Worm (Caenorhabditis elegans) whole organism, midembryonic: ENCODE data around the gene cld-1.

Source experiments
- T22C8.4 ChIP-seq: fragments of 200-800 bp; sonication (Bioruptor generic); IDR thresholded peaks from 2 replicates; pipeline ENCODE4 v1.3.6; 2022; ENCODE audit warnings: missing genetic modification characterization, missing compliant biosample characterization
- cog-1 ChIP-seq: sonication (generic microtip); optimal IDR thresholded peaks from 2 replicates; lab custom pipeline; 2016; ENCODE audit warnings: missing genetic modification characterization, missing compliant biosample characterization
- flt-1 ChIP-seq: fragments of 200-800 bp; sonication (Bioruptor generic); IDR thresholded peaks from 2 replicates; pipeline ENCODE4 v1.3.6; 2022; ENCODE audit warnings: missing genetic modification characterization, missing compliant biosample characterization
- klf-2 ChIP-seq: fragments of 200-800 bp; sonication (Bioruptor generic); conservative IDR thresholded peaks from 2 replicates; pipeline ENCODE4 v1.3.6; 2022; ENCODE audit warnings: missing genetic modification reagents, missing genetic modification characterization, missing compliant biosample characterization
- ref-1 ChIP-seq: fragments of 200-800 bp; sonication (Bioruptor generic); conservative IDR thresholded peaks from 2 replicates; pipeline ENCODE4 v1.3.6; 2022; ENCODE audit warnings: missing genetic modification reagents, missing genetic modification characterization, missing compliant biosample characterization
- tab-1 ChIP-seq: fragments of 200-800 bp; sonication (Bioruptor generic); IDR thresholded peaks from 2 replicates; pipeline ENCODE4 v1.3.6; 2022; ENCODE audit warnings: missing genetic modification characterization, missing compliant biosample characterization
- ztf-23 ChIP-seq: fragments of 200-800 bp; sonication (Bioruptor generic); IDR thresholded peaks from 2 replicates; pipeline ENCODE4 v1.3.6; 2022; ENCODE audit warnings: missing genetic modification reagents, missing genetic modification characterization, missing compliant biosample characterization
- ztf-29 ChIP-seq: fragments of 200-800 bp; sonication (Bioruptor generic); IDR thresholded peaks from 2 replicates; pipeline ENCODE4 v1.3.6; 2022; ENCODE audit warnings: missing genetic modification reagents, missing genetic modification characterization, missing compliant biosample characterization

DNA sequence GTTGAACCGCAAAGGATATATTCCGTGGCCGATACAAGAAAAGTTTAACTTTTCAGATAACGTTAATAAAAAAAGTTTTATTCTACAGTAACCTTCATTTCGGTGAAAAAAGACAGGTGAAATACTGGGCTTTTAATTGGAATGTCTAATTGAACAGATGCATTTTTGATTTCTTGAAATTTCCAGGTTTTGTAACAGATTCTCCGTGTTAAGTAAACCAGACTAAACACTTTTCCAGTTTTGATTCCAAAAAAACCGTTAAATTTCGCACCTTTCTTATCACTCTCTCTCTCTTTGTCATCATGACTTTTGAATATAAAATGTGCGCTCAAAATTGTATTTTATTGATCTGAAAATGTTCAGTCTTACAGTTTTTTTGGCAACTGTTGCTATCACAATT lies 17.8 kb downstream of the cld-1 start, which contains the start of gene C32H11.3:
- no peak for TF ChIP-seq ztf-29
- no peak for TF ChIP-seq ztf-23 (GFP tag; lab: Robert Waterston, UW)
- no peak for TF ChIP-seq cog-1 (tag; lab: Kevin White, UChicago)
- no peak for TF ChIP-seq tab-1 (GFP tag; lab: Robert Waterston, UW)
- no peak for TF ChIP-seq T22C8.4 (GFP tag; lab: Robert Waterston, UW)
- TF ChIP-seq klf-2 (GFP tag; lab: Robert Waterston, UW): no peak
- TF ChIP-seq flt-1 (GFP tag; lab: Robert Waterston, UW): no peak
- no peak for TF ChIP-seq ref-1 (GFP tag; lab: Robert Waterston, UW)
